Fruit fly (Drosophila melanogaster) whole organism, embryonic: ENCODE measurements around the gene CG32052.

Source experiments
- Abd-B ChIP-seq: fragments of 200-800 bp; sonication (Bioruptor generic); optimal IDR thresholded peaks from 2 replicates; lab custom pipeline; 2018; ENCODE audit warnings: missing biosample characterization, mild to moderate bottlenecking, missing genetic modification characterization, moderate library complexity
- Ada2b ChIP-seq: fragments of 200-800 bp; sonication (Bioruptor generic); IDR thresholded peaks from 2 replicates; pipeline ENCODE4 v1.3.6; 2022; ENCODE audit warnings: missing biosample characterization, missing genetic modification characterization
- Atf-2 ChIP-seq: fragments of 200-800 bp; sonication (Bioruptor generic); optimal IDR thresholded peaks from 2 replicates; lab custom pipeline; 2016; ENCODE audit warnings: missing biosample characterization, missing genetic modification characterization
- CG10267 ChIP-seq: fragments of 200-800 bp; sonication (Bioruptor generic); optimal IDR thresholded peaks from 2 replicates; lab custom pipeline; 2018; ENCODE audit warnings: missing biosample characterization, mild to moderate bottlenecking, missing genetic modification characterization, moderate library complexity
- CG10959 ChIP-seq: fragments of 200-800 bp; sonication (Bioruptor generic); IDR thresholded peaks from 2 replicates; pipeline ENCODE4 v1.3.6; 2022; ENCODE audit warnings: missing biosample characterization, missing genetic modification characterization
- CG11504 ChIP-seq: fragments of 200-800 bp; sonication (Bioruptor generic); optimal IDR thresholded peaks from 3 replicates; lab custom pipeline; 2019; ENCODE audit warnings: missing biosample characterization, mild to moderate bottlenecking, missing genetic modification characterization, moderate library complexity
- CG11695 ChIP-seq: fragments of 200-800 bp; sonication (Bioruptor generic); IDR thresholded peaks from 3 replicates; pipeline ENCODE4 v1.3.6; 2022; ENCODE audit warnings: missing biosample characterization, missing genetic modification characterization
- CG12071 ChIP-seq: fragments of 200-800 bp; sonication (Bioruptor generic); optimal IDR thresholded peaks from 3 replicates; lab custom pipeline; 2018; ENCODE audit warnings: missing biosample characterization, mild to moderate bottlenecking, missing genetic modification characterization
- CG12391 ChIP-seq: fragments of 200-800 bp; sonication (Bioruptor generic); optimal IDR thresholded peaks from 3 replicates; lab custom pipeline; 2018; ENCODE audit warnings: missing biosample characterization, mild to moderate bottlenecking, missing genetic modification characterization, moderate library complexity
- CG13775 ChIP-seq: fragments of 200-800 bp; sonication (Bioruptor generic); optimal IDR thresholded peaks from 3 replicates; lab custom pipeline; 2017; ENCODE audit warnings: missing biosample characterization, mild to moderate bottlenecking, missing genetic modification characterization
- CG1832 ChIP-seq: fragments of 200-800 bp; sonication (Bioruptor generic); optimal IDR thresholded peaks from 2 replicates; lab custom pipeline; 2017; ENCODE audit warnings: missing biosample characterization, mild to moderate bottlenecking, missing genetic modification characterization, inconsistent platforms
- CG18619 ChIP-seq: fragments of 200-800 bp; sonication (Bioruptor generic); optimal IDR thresholded peaks from 3 replicates; lab custom pipeline; 2017; ENCODE audit warnings: missing biosample characterization, mild to moderate bottlenecking, missing genetic modification characterization
- CG18764 ChIP-seq: fragments of 200-800 bp; sonication (Bioruptor generic); optimal IDR thresholded peaks from 3 replicates; lab custom pipeline; 2016; ENCODE audit warnings: missing biosample characterization, missing genetic modification characterization
- CG43689 ChIP-seq: fragments of 200-800 bp; sonication (Bioruptor generic); IDR thresholded peaks from 2 replicates; pipeline ENCODE4 v1.3.6; 2022; ENCODE audit warnings: missing biosample characterization, missing genetic modification characterization
- CG6765 ChIP-seq: fragments of 200-800 bp; sonication (Bioruptor generic); optimal IDR thresholded peaks from 3 replicates; lab custom pipeline; 2017; ENCODE audit warnings: missing biosample characterization, mild to moderate bottlenecking, missing genetic modification characterization
- CTCF ChIP-seq: fragments of 200-800 bp; sonication (Bioruptor generic); optimal IDR thresholded peaks from 2 replicates; lab custom pipeline; 2017; ENCODE audit warnings: missing biosample characterization, mild to moderate bottlenecking, missing genetic modification characterization, moderate library complexity
- Dbx ChIP-seq: fragments of 200-800 bp; sonication (Bioruptor generic); IDR thresholded peaks from 3 replicates; pipeline ENCODE4 v1.3.6; 2022; ENCODE audit warnings: missing biosample characterization, missing genetic modification characterization
- HLH3B ChIP-seq: fragments of 200-800 bp; sonication (Bioruptor generic); IDR thresholded peaks from 2 replicates; pipeline ENCODE4 v1.3.6; 2022; ENCODE audit warnings: missing biosample characterization, missing genetic modification characterization
- Hmr ChIP-seq: fragments of 200-800 bp; sonication (Bioruptor generic); optimal IDR thresholded peaks from 3 replicates; lab custom pipeline; 2017; ENCODE audit warnings: mild to moderate bottlenecking, missing biosample characterization, missing genetic modification reagents, missing genetic modification characterization
- Hr3 ChIP-seq: fragments of 200-800 bp; sonication (Bioruptor generic); optimal IDR thresholded peaks from 3 replicates; lab custom pipeline; 2016; ENCODE audit warnings: missing biosample characterization, missing genetic modification characterization
- Lhr ChIP-seq: fragments of 200-800 bp; sonication (Bioruptor generic); optimal IDR thresholded peaks from 3 replicates; lab custom pipeline; 2017; ENCODE audit warnings: mild to moderate bottlenecking, missing biosample characterization, missing genetic modification reagents, missing genetic modification characterization
- MBD-R2 ChIP-seq: fragments of 200-800 bp; sonication (Bioruptor generic); IDR thresholded peaks from 2 replicates; pipeline ENCODE4 v1.3.6; 2022; ENCODE audit warnings: missing biosample characterization, missing genetic modification characterization
- MTF-1 ChIP-seq: fragments of 200-800 bp; sonication (Bioruptor generic); optimal IDR thresholded peaks from 2 replicates; lab custom pipeline; 2018; ENCODE audit warnings: missing biosample characterization, mild to moderate bottlenecking, missing genetic modification characterization, borderline replicate concordance
- PHDP ChIP-seq: fragments of 200-800 bp; sonication (Bioruptor generic); optimal IDR thresholded peaks from 3 replicates; lab custom pipeline; 2018; ENCODE audit warnings: missing biosample characterization, mild to moderate bottlenecking, missing genetic modification characterization, moderate library complexity
- Scr ChIP-seq: fragments of 200-800 bp; sonication (Bioruptor generic); IDR thresholded peaks from 2 replicates; pipeline ENCODE4 v1.3.6; 2022; ENCODE audit warnings: missing biosample characterization, missing genetic modification characterization; ENCODE audit not compliant: partially characterized antibody
- YL-1 ChIP-seq: fragments of 200-800 bp; sonication (Bioruptor generic); optimal IDR thresholded peaks from 3 replicates; lab custom pipeline; 2017; ENCODE audit warnings: missing biosample characterization, mild to moderate bottlenecking, missing genetic modification characterization
- ap ChIP-seq: fragments of 200-800 bp; sonication (Bioruptor generic); IDR thresholded peaks from 2 replicates; pipeline ENCODE4 v1.3.6; 2022; ENCODE audit warnings: missing biosample characterization, missing genetic modification characterization
- ara ChIP-seq: fragments of 200-800 bp; sonication (Bioruptor generic); IDR thresholded peaks from 2 replicates; pipeline ENCODE4 v1.3.6; 2022; ENCODE audit warnings: missing biosample characterization, missing genetic modification characterization
- ci ChIP-seq: fragments of 200-800 bp; sonication (Bioruptor generic); IDR thresholded peaks from 3 replicates; pipeline ENCODE4 v1.3.6; 2022; ENCODE audit warnings: missing biosample characterization, missing genetic modification characterization
- crc ChIP-seq: fragments of 200-800 bp; sonication (Bioruptor generic); optimal IDR thresholded peaks from 2 replicates; lab custom pipeline; 2016; ENCODE audit warnings: missing biosample characterization, missing genetic modification characterization
- cwo ChIP-seq: fragments of 200-800 bp; sonication (Bioruptor generic); optimal IDR thresholded peaks from 3 replicates; lab custom pipeline; 2017; ENCODE audit warnings: missing biosample characterization, missing genetic modification characterization, mild to moderate bottlenecking, moderate library complexity, missing genetic modification reagents
- esg ChIP-seq: fragments of 200-800 bp; sonication (Bioruptor generic); conservative IDR thresholded peaks from 2 replicates; pipeline ENCODE4 v1.3.6; 2022; ENCODE audit warnings: missing biosample characterization, missing genetic modification characterization
- eve ChIP-seq, 2 experiments: fragments of >200 bp; optimal IDR thresholded peaks; 2 replicates each; lab custom pipeline; 2017; ENCODE audit warnings: missing biosample characterization in 2 of 2, missing genetic modification characterization in 2 of 2
- exex ChIP-seq: fragments of 200-800 bp; sonication (Bioruptor generic); optimal IDR thresholded peaks from 4 replicates; lab custom pipeline; 2018; ENCODE audit warnings: missing biosample characterization, mild to moderate bottlenecking, missing genetic modification characterization, moderate library complexity
- fd102C ChIP-seq: fragments of 200-800 bp; sonication (Bioruptor generic); optimal IDR thresholded peaks from 2 replicates; lab custom pipeline; 2018; ENCODE audit warnings: missing biosample characterization, mild to moderate bottlenecking, missing genetic modification characterization, moderate library complexity
- gcm2 ChIP-seq: fragments of 200-800 bp; sonication (Bioruptor generic); optimal IDR thresholded peaks from 2 replicates; lab custom pipeline; 2016; ENCODE audit warnings: missing biosample characterization, missing genetic modification characterization
- her ChIP-seq: fragments of 200-800 bp; sonication (Bioruptor generic); optimal IDR thresholded peaks from 2 replicates; lab custom pipeline; 2016; ENCODE audit warnings: missing biosample characterization, missing genetic modification characterization
- lola ChIP-seq, 3 experiments: fragments of >200 bp in 2 of 3; fragments of 200-800 bp in 1 of 3; sonication (Bioruptor generic) in 1 of 3; optimal IDR thresholded peaks; 2 replicates each; lab custom pipeline; 2017 to 2019; ENCODE audit warnings: missing biosample characterization in 3 of 3, missing genetic modification characterization in 3 of 3, mild to moderate bottlenecking in 1 of 3, moderate library complexity in 1 of 3
- nom ChIP-seq: fragments of 200-800 bp; sonication (Bioruptor generic); optimal IDR thresholded peaks from 2 replicates; lab custom pipeline; 2017; ENCODE audit warnings: missing biosample characterization, missing genetic modification characterization, mild to moderate bottlenecking, moderate library complexity, missing genetic modification reagents
- oc ChIP-seq: fragments of 200-800 bp; sonication (Bioruptor generic); optimal IDR thresholded peaks from 2 replicates; lab custom pipeline; 2018; ENCODE audit warnings: missing biosample characterization, mild to moderate bottlenecking, missing genetic modification characterization, moderate library complexity
- odd ChIP-seq: fragments of 200-800 bp; sonication (Bioruptor generic); optimal IDR thresholded peaks from 2 replicates; lab custom pipeline; 2017; ENCODE audit warnings: missing biosample characterization, mild to moderate bottlenecking, missing genetic modification characterization
- onecut ChIP-seq: fragments of 200-800 bp; sonication (Bioruptor generic); IDR thresholded peaks from 2 replicates; pipeline ENCODE4 v1.3.6; 2022; ENCODE audit warnings: missing biosample characterization, missing genetic modification characterization
- pros ChIP-seq: fragments of 200-800 bp; sonication (Bioruptor generic); optimal IDR thresholded peaks from 3 replicates; lab custom pipeline; 2019; ENCODE audit warnings: missing biosample characterization, mild to moderate bottlenecking, missing genetic modification characterization, moderate library complexity
- salm ChIP-seq: fragments of 200-800 bp; sonication (Bioruptor generic); optimal IDR thresholded peaks from 2 replicates; lab custom pipeline; 2018; ENCODE audit warnings: missing biosample characterization, mild to moderate bottlenecking, missing genetic modification characterization
- scrt ChIP-seq: fragments of 200-800 bp; sonication (Bioruptor generic); optimal IDR thresholded peaks from 2 replicates; lab custom pipeline; 2018; ENCODE audit warnings: missing biosample characterization, mild to moderate bottlenecking, missing genetic modification characterization, moderate library complexity
- sna ChIP-seq: fragments of 200-800 bp; sonication (Bioruptor generic); IDR thresholded peaks from 2 replicates; pipeline ENCODE4 v1.3.6; 2022; ENCODE audit warnings: missing biosample characterization, missing genetic modification characterization; ENCODE audit not compliant: partially characterized antibody
- sug ChIP-seq: fragments of 200-800 bp; optimal IDR thresholded peaks from 2 replicates; lab custom pipeline; 2019; ENCODE audit warnings: missing biosample characterization, mild to moderate bottlenecking, missing genetic modification characterization, moderate library complexity
- vvl ChIP-seq: fragments of 200-800 bp; sonication (Bioruptor generic); IDR thresholded peaks from 2 replicates; pipeline ENCODE4 v1.3.6; 2022; ENCODE audit warnings: missing biosample characterization, missing genetic modification characterization
- wdn ChIP-seq: fragments of 200-800 bp; sonication (Bioruptor generic); IDR thresholded peaks from 2 replicates; pipeline ENCODE4 v1.3.6; 2022; ENCODE audit warnings: missing biosample characterization, missing genetic modification characterization
- zen ChIP-seq: fragments of 200-800 bp; sonication (Bioruptor generic); optimal IDR thresholded peaks from 3 replicates; lab custom pipeline; 2018; ENCODE audit warnings: missing biosample characterization, mild to moderate bottlenecking, missing genetic modification characterization, moderate library complexity

The CG32052 gene

dm6 chr3L:9762036-9762597 lies 24.7 kb upstream of the CG32052 start (continued):
- no peak for TF ChIP-seq YL-1
- peak; percentile 38; the same call in 1 of the 3 replicates for TF ChIP-seq Dbx
- TF ChIP-seq CG18619 = peak; percentile 15
- peak; percentile 15 for TF ChIP-seq Lhr (GFP tag; lab: Kevin White, UChicago)
- no peak for TF ChIP-seq Atf-2 (GFP tag; lab: Kevin White, UChicago)
- TF ChIP-seq CG13775 (GFP tag; lab: Kevin White, UChicago) = no peak
- peak; percentile 82 for TF ChIP-seq scrt (GFP tag; lab: Kevin White, UChicago)
- TF ChIP-seq sna (GFP tag; lab: Robert Waterston, UW) = no peak
- TF ChIP-seq ap (GFP tag; lab: Robert Waterston, UW) = no peak
- peak; percentile 30 for TF ChIP-seq sug (tag; lab: Kevin White, UChicago)
- TF ChIP-seq vvl (GFP tag; lab: Robert Waterston, UW) = 0 out of 2 replicates have a peak, but pooled peaks have one; percentile 41
- TF ChIP-seq Hr3 (GFP tag; lab: Kevin White, UChicago) = no peak
- TF ChIP-seq eve (GFP tag; optimal IDR thresholded peaks at IDR 0.05; lab: Kevin White, UChicago) = no peak
- TF ChIP-seq CG1832 (GFP tag; lab: Kevin White, UChicago) = no peak
- peak; percentile 83 for TF ChIP-seq ci (GFP tag; lab: Robert Waterston, UW)
- peak; percentile 7; the same call in 1 of the 2 replicates for TF ChIP-seq CG10959 (GFP tag; lab: Robert Waterston, UW)
- TF ChIP-seq PHDP = peak; percentile 47
- TF ChIP-seq CTCF = peak; percentile 43
- TF ChIP-seq Ada2b (GFP tag; lab: Robert Waterston, UW) = no peak
- TF ChIP-seq MBD-R2 (GFP tag; lab: Robert Waterston, UW) = no peak
- TF ChIP-seq CG6765 (GFP tag; lab: Kevin White, UChicago) = no peak
- no peak for TF ChIP-seq HLH3B (GFP tag; lab: Robert Waterston, UW)
- TF ChIP-seq crc (GFP tag; lab: Kevin White, UChicago) = no peak
- peak; percentile 8 for TF ChIP-seq cwo
- peak; percentile 45 for TF ChIP-seq nom
- TF ChIP-seq Hmr (GFP tag; lab: Kevin White, UChicago) = peak; percentile 39
- TF ChIP-seq CG43689 = no peak; the same call in 1 of the 2 replicates
- TF ChIP-seq odd (GFP tag; lab: Kevin White, UChicago) = peak; percentile 37
- TF ChIP-seq CG11695 (GFP tag; lab: Robert Waterston, UW) = 0 out of 3 replicates have a peak, but pooled peaks have one; percentile 15
- peak; percentile 100 for TF ChIP-seq exex (tag; lab: Kevin White, UChicago)
- no peak for TF ChIP-seq pros
- TF ChIP-seq gcm2 (GFP tag; lab: Kevin White, UChicago) = peak; percentile 4
- TF ChIP-seq MTF-1 (GFP tag; lab: Kevin White, UChicago) = no peak
- TF ChIP-seq CG11504 = no peak
- no peak for TF ChIP-seq esg
- peak; percentile 45 for TF ChIP-seq CG12071 (GFP tag; lab: Kevin White, UChicago)
- peak; percentile 34 for TF ChIP-seq her
- peak; percentile 21; the same call in 1 of the 2 replicates for TF ChIP-seq onecut (GFP tag; lab: Robert Waterston, UW)
- TF ChIP-seq CG18764 (GFP tag; lab: Kevin White, UChicago) = no peak
- no peak for TF ChIP-seq fd102C
- TF ChIP-seq Scr (GFP tag; lab: Robert Waterston, UW) = no peak
- peak; percentile 7 for TF ChIP-seq CG12391 (tag; lab: Kevin White, UChicago)
- TF ChIP-seq wdn (GFP tag; lab: Robert Waterston, UW) = no peak
- TF ChIP-seq zen (tag; lab: Kevin White, UChicago) = no peak
- no peak for TF ChIP-seq oc (tag; lab: Kevin White, UChicago)
- peak; percentile 9 for TF ChIP-seq salm (tag; lab: Kevin White, UChicago)
- 0 out of 2 replicates have a peak, but pooled peaks have one; percentile 5 for TF ChIP-seq ara (GFP tag; lab: Robert Waterston, UW)
- TF ChIP-seq Abd-B (GFP tag; lab: Kevin White, UChicago) = no peak
- no peak for TF ChIP-seq lola (GFP tag; optimal IDR thresholded peaks at IDR 0.05; lab: Kevin White, UChicago)
- TF ChIP-seq CG10267 (tag; lab: Kevin White, UChicago) = no peak
